Fruit fly (Drosophila melanogaster) whole organism, prepupa: ENCODE data around the gene SmB.

Source experiments
- Blimp-1 ChIP-seq: fragments of 200-800 bp; sonication (Bioruptor generic); optimal IDR thresholded peaks from 3 replicates; lab custom pipeline; 2017; ENCODE audit warnings: missing biosample characterization, missing genetic modification characterization, mild to moderate bottlenecking, moderate library complexity, missing genetic modification reagents
- CG11762 ChIP-seq: fragments of 200-800 bp; sonication (Bioruptor generic); optimal IDR thresholded peaks from 3 replicates; lab custom pipeline; 2016; ENCODE audit warnings: missing biosample characterization, missing genetic modification characterization; ENCODE audit not compliant: insufficient read depth
- CG11902 ChIP-seq: fragments of 200-800 bp; sonication (Bioruptor generic); optimal IDR thresholded peaks from 3 replicates; lab custom pipeline; 2016; ENCODE audit warnings: missing biosample characterization, missing genetic modification characterization
- CG15336 ChIP-seq: fragments of 200-800 bp; sonication (Bioruptor generic); IDR thresholded peaks from 2 replicates; pipeline ENCODE4 v1.3.6; 2022; ENCODE audit warnings: missing biosample characterization, missing genetic modification characterization
- CG1621 ChIP-seq: fragments of 200-800 bp; sonication (Bioruptor generic); optimal IDR thresholded peaks from 3 replicates; lab custom pipeline; 2018; ENCODE audit warnings: missing biosample characterization, mild to moderate bottlenecking, missing genetic modification characterization
- CG16779 ChIP-seq: fragments of 200-800 bp; sonication (Bioruptor generic); optimal IDR thresholded peaks from 3 replicates; lab custom pipeline; 2017; ENCODE audit warnings: missing biosample characterization, mild to moderate bottlenecking, missing genetic modification characterization
- CG31627 ChIP-seq: fragments of 200-800 bp; sonication (Bioruptor generic); optimal IDR thresholded peaks from 3 replicates; lab custom pipeline; 2016; ENCODE audit warnings: missing biosample characterization, missing genetic modification characterization
- CG32006 ChIP-seq: fragments of 200-800 bp; sonication (Bioruptor generic); optimal IDR thresholded peaks from 3 replicates; lab custom pipeline; 2017; ENCODE audit warnings: missing biosample characterization, mild to moderate bottlenecking, missing genetic modification characterization
- CG34406 ChIP-seq: fragments of 200-800 bp; sonication (Bioruptor generic); optimal IDR thresholded peaks from 3 replicates; lab custom pipeline; 2016; ENCODE audit warnings: missing biosample characterization, missing genetic modification characterization
- CG3919 ChIP-seq: fragments of 200-800 bp; sonication (Bioruptor generic); optimal IDR thresholded peaks from 3 replicates; lab custom pipeline; 2016; ENCODE audit warnings: missing biosample characterization, missing genetic modification characterization
- CG6792 ChIP-seq: fragments of 200-800 bp; sonication (Bioruptor generic); optimal IDR thresholded peaks from 3 replicates; lab custom pipeline; 2016; ENCODE audit warnings: missing biosample characterization, missing genetic modification characterization
- CG6808 ChIP-seq: fragments of 200-800 bp; sonication (Bioruptor generic); optimal IDR thresholded peaks from 3 replicates; lab custom pipeline; 2017; ENCODE audit warnings: missing biosample characterization, missing genetic modification characterization, mild to moderate bottlenecking, moderate library complexity, missing genetic modification reagents
- CG6854 ChIP-seq: fragments of 200-800 bp; sonication (Bioruptor generic); optimal IDR thresholded peaks from 2 replicates; lab custom pipeline; 2017; ENCODE audit warnings: missing biosample characterization, mild to moderate bottlenecking, missing genetic modification characterization
- CG8632 ChIP-seq: fragments of 200-800 bp; sonication (Bioruptor generic); optimal IDR thresholded peaks from 3 replicates; lab custom pipeline; 2016; ENCODE audit warnings: missing biosample characterization, missing genetic modification characterization
- Eip75B ChIP-seq: fragments of 200-800 bp; sonication (Bioruptor generic); optimal IDR thresholded peaks from 3 replicates; lab custom pipeline; 2016; ENCODE audit warnings: missing biosample characterization, missing genetic modification characterization
- Eip78C ChIP-seq: fragments of 200-800 bp; sonication (Bioruptor generic); peaks from one replicate; lab custom pipeline; 2016; ENCODE audit warnings: missing biosample characterization, missing genetic modification characterization
- Eip93F ChIP-seq: fragments of 200-800 bp; sonication (Bioruptor generic); optimal IDR thresholded peaks from 2 replicates; lab custom pipeline; 2016; ENCODE audit warnings: missing biosample characterization, mild to moderate bottlenecking, missing genetic modification characterization
- Ets21C ChIP-seq: fragments of 200-800 bp; sonication (Bioruptor generic); optimal IDR thresholded peaks from 3 replicates; lab custom pipeline; 2016; ENCODE audit warnings: missing biosample characterization, missing genetic modification characterization
- Ets96B ChIP-seq: fragments of 200-800 bp; optimal IDR thresholded peaks from 2 replicates; lab custom pipeline; 2019; ENCODE audit warnings: missing biosample characterization, mild to moderate bottlenecking, missing genetic modification characterization, moderate library complexity
- Gug ChIP-seq: fragments of 200-800 bp; sonication (Bioruptor generic); IDR thresholded peaks from 2 replicates; pipeline ENCODE4 v1.3.6; 2022; ENCODE audit warnings: missing biosample characterization, missing genetic modification characterization
- Hr38 ChIP-seq: sonication (Bioruptor generic); optimal IDR thresholded peaks from 2 replicates; lab custom pipeline; 2016; ENCODE audit warnings: missing biosample characterization, missing genetic modification characterization
- Met ChIP-seq: fragments of 200-800 bp; sonication (Bioruptor generic); optimal IDR thresholded peaks from 3 replicates; lab custom pipeline; 2016; ENCODE audit warnings: missing biosample characterization, missing genetic modification characterization
- OdsH ChIP-seq: fragments of 200-800 bp; sonication (Bioruptor generic); optimal IDR thresholded peaks from 3 replicates; lab custom pipeline; 2016; ENCODE audit warnings: missing biosample characterization, missing genetic modification characterization
- Smox ChIP-seq: fragments of 200-800 bp; sonication (Bioruptor generic); optimal IDR thresholded peaks from 3 replicates; lab custom pipeline; 2016; ENCODE audit warnings: missing biosample characterization, missing genetic modification characterization
- Sox102F ChIP-seq: fragments of 200-800 bp; sonication (Bioruptor generic); optimal IDR thresholded peaks from 2 replicates; lab custom pipeline; 2016; ENCODE audit warnings: missing biosample characterization, mild to moderate bottlenecking, missing genetic modification characterization
- Sox14 ChIP-seq: fragments of 200-800 bp; sonication (Bioruptor generic); optimal IDR thresholded peaks from 3 replicates; lab custom pipeline; 2016; ENCODE audit warnings: missing biosample characterization, missing genetic modification characterization
- Sox15 ChIP-seq: fragments of 200-800 bp; sonication (Bioruptor generic); optimal IDR thresholded peaks from 3 replicates; lab custom pipeline; 2016; ENCODE audit warnings: missing biosample characterization, missing genetic modification characterization
- acj6 ChIP-seq: fragments of 200-800 bp; sonication (Bioruptor generic); optimal IDR thresholded peaks from 3 replicates; lab custom pipeline; 2016; ENCODE audit warnings: missing biosample characterization, missing genetic modification characterization
- cyc ChIP-seq: fragments of 200-800 bp; sonication (Bioruptor generic); optimal IDR thresholded peaks from 3 replicates; lab custom pipeline; 2016; ENCODE audit warnings: missing biosample characterization, missing genetic modification characterization
- dac ChIP-seq: fragments of 200-800 bp; sonication (Bioruptor generic); optimal IDR thresholded peaks from 2 replicates; lab custom pipeline; 2017; ENCODE audit warnings: missing biosample characterization, mild to moderate bottlenecking, missing genetic modification characterization
- dsx ChIP-seq: fragments of 200-800 bp; optimal IDR thresholded peaks from 3 replicates; lab custom pipeline; 2019; ENCODE audit warnings: missing biosample characterization, mild to moderate bottlenecking, missing genetic modification characterization, moderate library complexity; ENCODE audit not compliant: poor library complexity, severe bottlenecking
- eg ChIP-seq: fragments of 200-800 bp; sonication (Bioruptor generic); IDR thresholded peaks from 3 replicates; pipeline ENCODE4 v1.3.6; 2022; ENCODE audit warnings: missing biosample characterization, missing genetic modification characterization
- fd59A ChIP-seq: fragments of 200-800 bp; sonication (Bioruptor generic); optimal IDR thresholded peaks from 2 replicates; lab custom pipeline; 2017; ENCODE audit warnings: missing biosample characterization, mild to moderate bottlenecking, missing genetic modification characterization, missing genetic modification reagents
- fd85E ChIP-seq: fragments of 200-800 bp; sonication (Bioruptor generic); optimal IDR thresholded peaks from 3 replicates; lab custom pipeline; 2016; ENCODE audit warnings: missing biosample characterization, missing genetic modification characterization
- fkh ChIP-seq: fragments of 200-800 bp; sonication (Bioruptor generic); optimal IDR thresholded peaks from 3 replicates; lab custom pipeline; 2017; ENCODE audit warnings: missing biosample characterization, mild to moderate bottlenecking, missing genetic modification characterization, moderate library complexity
- lz ChIP-seq: fragments of 200-800 bp; sonication (Bioruptor generic); optimal IDR thresholded peaks from 3 replicates; lab custom pipeline; 2016; ENCODE audit warnings: missing biosample characterization, missing genetic modification characterization
- net ChIP-seq: fragments of 200-800 bp; sonication (Bioruptor generic); optimal IDR thresholded peaks from 3 replicates; lab custom pipeline; 2016; ENCODE audit warnings: missing biosample characterization, missing genetic modification characterization
- pdm3 ChIP-seq: fragments of 200-800 bp; sonication (Bioruptor generic); optimal IDR thresholded peaks from 3 replicates; lab custom pipeline; 2016; ENCODE audit warnings: missing biosample characterization, missing genetic modification characterization
- spab ChIP-seq: fragments of 200-800 bp; sonication (Bioruptor generic); optimal IDR thresholded peaks from 2 replicates; lab custom pipeline; 2017; ENCODE audit warnings: missing biosample characterization, mild to moderate bottlenecking, missing genetic modification characterization, missing genetic modification reagents
- topi ChIP-seq: fragments of 200-800 bp; sonication (Bioruptor generic); optimal IDR thresholded peaks from 3 replicates; lab custom pipeline; 2016; ENCODE audit warnings: missing biosample characterization, missing genetic modification characterization

SmB gene

DNA sequence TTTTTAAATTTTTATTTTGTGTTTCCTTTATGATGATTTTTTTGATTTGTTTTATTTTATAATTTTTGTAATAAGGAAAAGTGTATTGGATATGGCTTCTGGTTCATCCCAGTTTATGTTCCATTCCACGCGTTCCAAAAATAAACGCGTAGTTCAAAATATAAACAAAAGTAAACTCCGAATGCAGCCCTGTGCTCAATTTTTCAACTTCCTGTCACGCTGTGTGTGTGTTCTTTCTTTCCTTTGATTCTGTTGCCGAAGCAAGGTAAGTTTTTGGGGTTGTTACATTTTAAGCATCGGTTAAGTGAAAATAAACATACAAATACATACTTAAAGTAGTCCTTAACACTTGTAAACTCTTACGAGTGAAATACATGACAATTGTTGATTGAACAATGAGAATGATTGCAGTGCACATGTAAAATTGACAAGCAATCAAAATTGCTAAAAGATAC is 18.3 kb downstream of the SmB start, which contains the start of the genes Ip259 and RpS27A (continued):
- TF ChIP-seq CG34406 (GFP tag; lab: Kevin White, UChicago) (peak; percentile 67), CG31627 (GFP tag; lab: Kevin White, UChicago) (peak; percentile 77), Eip75B (GFP tag; lab: Kevin White, UChicago) (no peak), CG1621 (tag; lab: Kevin White, UChicago) (no peak), CG11762 (peak; percentile 27), fd85E (GFP tag; lab: Kevin White, UChicago) (peak; percentile 63), lz (GFP tag; lab: Kevin White, UChicago) (peak; percentile 80), OdsH (peak; percentile 58), Sox15 (GFP tag; lab: Kevin White, UChicago) (peak; percentile 47), Met (no peak), CG6792 (GFP tag; lab: Kevin White, UChicago) (peak; percentile 59), CG6854 (GFP tag; lab: Kevin White, UChicago) (peak; percentile 84), CG8632 (peak; percentile 32), Smox (no peak), eg (GFP tag; lab: Robert Waterston, UW) (no peak), Hr38 (GFP tag; lab: Kevin White, UChicago) (no peak), pdm3 (no peak), CG32006 (GFP tag; lab: Kevin White, UChicago) (no peak), Blimp-1 (GFP tag; lab: Kevin White, UChicago) (peak; percentile 61), CG6808 (no peak), fd59A (GFP tag; lab: Kevin White, UChicago) (peak; percentile 56), net (GFP tag; lab: Kevin White, UChicago) (no peak), fkh (peak; percentile 59), Eip78C (GFP tag; lab: Kevin White, UChicago) (peak; percentile 90), dsx (GFP tag; lab: Kevin White, UChicago) (no peak), Eip93F (peak; percentile 21), CG11902 (GFP tag; lab: Kevin White, UChicago) (peak; percentile 38), spab (no peak), CG15336 (no peak), cyc (GFP tag; lab: Kevin White, UChicago) (peak; percentile 76), Ets96B (tag; lab: Kevin White, UChicago) (peak; percentile 37)
- TF ChIP-seq, all 60 proteins: peak for 32

DNA sequence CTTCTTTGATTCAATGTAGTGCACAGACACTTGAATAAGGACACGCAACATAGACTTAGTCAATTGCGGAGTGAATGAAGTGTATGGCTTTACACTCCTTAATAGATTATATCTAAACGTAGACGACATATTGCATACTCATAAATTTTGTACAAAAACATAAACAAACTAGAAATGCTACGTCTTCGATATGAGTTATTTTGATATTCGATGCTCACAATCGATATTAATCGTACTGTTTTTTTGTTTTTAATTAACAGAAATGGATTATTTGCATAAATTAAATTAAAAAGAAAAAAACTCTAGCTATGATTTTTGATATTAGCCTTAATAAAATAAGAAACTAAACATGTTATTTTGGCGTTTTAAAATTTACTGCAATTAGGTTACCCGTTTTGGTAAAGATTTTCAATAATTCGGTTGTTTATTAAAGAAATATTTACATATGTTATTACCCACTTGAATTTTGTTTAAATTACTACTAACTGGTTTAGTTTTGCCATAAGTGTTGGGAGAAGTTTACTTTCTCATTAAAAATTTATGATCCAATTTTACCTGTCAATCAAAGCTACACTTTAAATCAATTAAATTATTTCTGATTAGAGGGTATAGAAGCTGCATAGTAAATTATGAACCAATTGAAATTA is 21.3 kb downstream of the SmB start, which contains the start of the genes CG17768, LSm-4 and Ir31a:
TSS of gene CG17768 (minus strand) at position 196 of the 647 bp plus-strand sequence.
TSS of gene LSm-4 (minus strand) at position 196 of the 647 bp plus-strand sequence.
TSS of gene Ir31a (plus strand) at position 558 of the 647 bp plus-strand sequence.
- TF ChIP-seq CG6808 (no peak), Sox102F (GFP tag; lab: Kevin White, UChicago) (no peak), Sox14 (GFP tag; lab: Kevin White, UChicago) (no peak), CG3919 (GFP tag; lab: Kevin White, UChicago) (no peak), fd85E (GFP tag; lab: Kevin White, UChicago) (no peak), lz (GFP tag; lab: Kevin White, UChicago) (no peak), topi (GFP tag; lab: Kevin White, UChicago) (no peak), CG34406 (GFP tag; lab: Kevin White, UChicago) (no peak), acj6 (GFP tag; lab: Kevin White, UChicago) (no peak), CG16779 (no peak), fkh (peak; percentile 33), Gug (GFP tag; lab: Robert Waterston, UW) (no peak), Ets96B (tag; lab: Kevin White, UChicago) (no peak), Ets21C (GFP tag; lab: Kevin White, UChicago) (no peak), Eip78C (GFP tag; lab: Kevin White, UChicago) (peak; percentile 23), CG1621 (tag; lab: Kevin White, UChicago) (no peak), Met (no peak), dac (GFP tag; lab: Kevin White, UChicago) (no peak)
